Worm (Caenorhabditis elegans): ENCODE measurements around the gene crm-1.

crm-1 gene

ce11 chrV:10360186-10360585, 28.3 kb upstream of the crm-1 start:
- TF ChIP-seq blmp-1 (tag; optimal IDR thresholded peaks at IDR 0.05) (no peak), cnd-1 (tag; optimal IDR thresholded peaks at IDR 0.05) (no peak), lin-32 (GFP tag; optimal IDR thresholded peaks at IDR 0.05) (no peak), nhr-237 (tag; optimal IDR thresholded peaks at IDR 0.05) (no peak), unc-39 (tag; optimal IDR thresholded peaks at IDR 0.05) (no peak), lsy-2 (tag; optimal IDR thresholded peaks at IDR 0.05) (no peak), mep-1 (tag; optimal IDR thresholded peaks at IDR 0.05) (no peak), lin-13 (tag; optimal IDR thresholded peaks at IDR 0.05) (no peak), ces-1 (GFP tag; optimal IDR thresholded peaks at IDR 0.05) (no peak), hlh-1 (tag; optimal IDR thresholded peaks at IDR 0.05) (no peak)

- TF ChIP-seq hlh-1 (tag; optimal IDR thresholded peaks at IDR 0.05) (no peak), mls-2 (tag; optimal IDR thresholded peaks at IDR 0.05) (no peak), ces-1 (GFP tag; optimal IDR thresholded peaks at IDR 0.05) (no peak), snpc-4 (tag; optimal IDR thresholded peaks at IDR 0.05) (no peak), nhr-28 (tag; optimal IDR thresholded peaks at IDR 0.05) (no peak), blmp-1 (tag; optimal IDR thresholded peaks at IDR 0.05) (no peak), M03D4.4 (tag; optimal IDR thresholded peaks at IDR 0.05) (no peak), sptf-1 (tag; optimal IDR thresholded peaks at IDR 0.05) (no peak), unc-39 (tag; optimal IDR thresholded peaks at IDR 0.05) (no peak), lsy-2 (tag; optimal IDR thresholded peaks at IDR 0.05) (no peak), sem-2 (GFP tag; optimal IDR thresholded peaks at IDR 0.05) (no peak), ham-2 (GFP tag; optimal IDR thresholded peaks at IDR 0.05) (no peak), mab-5 (tag; optimal IDR thresholded peaks at IDR 0.05) (no peak), tbx-8 (GFP tag; optimal IDR thresholded peaks at IDR 0.05) (no peak), lin-32 (GFP tag; optimal IDR thresholded peaks at IDR 0.05) (no peak), nhr-12 (tag; optimal IDR thresholded peaks at IDR 0.05) (no peak), unc-120 (tag; optimal IDR thresholded peaks at IDR 0.05; ENCODE audit: poor library complexity, severe bottlenecking) (no peak), flh-1 (GFP tag; optimal IDR thresholded peaks at IDR 0.05) (no peak), unc-62 (GFP tag; optimal IDR thresholded peaks at IDR 0.05) (no peak), elt-1 (tag; optimal IDR thresholded peaks at IDR 0.05; ENCODE audit: borderline replicate concordance, insufficient read depth) (no peak)
Observed at ce11 chrV:10358238-10358637, 26.3 kb upstream of the crm-1 start, which contains the start of gene ttll-15. Gene ttll-15 (plus strand): TSS chrV:10358538.

ce11 chrV:10357467-10357953, 25.6 kb upstream of the crm-1 start, which contains the start of gene ceeh-2:
Gene ceeh-2 (minus strand): TSS chrV:10357903.
- TF ChIP-seq tbx-8 (GFP tag; optimal IDR thresholded peaks at IDR 0.05), result no peak
- no peak for TF ChIP-seq ztf-11 (tag; optimal IDR thresholded peaks at IDR 0.05)
- TF ChIP-seq elt-1 (tag; optimal IDR thresholded peaks at IDR 0.05; ENCODE audit: borderline replicate concordance, insufficient read depth), result no peak
- TF ChIP-seq cnd-1 (tag; optimal IDR thresholded peaks at IDR 0.05), result no peak
- no peak for TF ChIP-seq blmp-1 (tag; optimal IDR thresholded peaks at IDR 0.05)
- TF ChIP-seq lin-13 (tag; optimal IDR thresholded peaks at IDR 0.05), result no peak
- TF ChIP-seq flh-1 (GFP tag; optimal IDR thresholded peaks at IDR 0.05), result no peak
- no peak for TF ChIP-seq unc-120 (tag; optimal IDR thresholded peaks at IDR 0.05; ENCODE audit: poor library complexity, severe bottlenecking)
- no peak for TF ChIP-seq mep-1 (tag; optimal IDR thresholded peaks at IDR 0.05)
- no peak for TF ChIP-seq elt-3 (tag; optimal IDR thresholded peaks at IDR 0.05)
- no peak for TF ChIP-seq snpc-4 (tag; optimal IDR thresholded peaks at IDR 0.05)
- TF ChIP-seq nhr-12 (tag; optimal IDR thresholded peaks at IDR 0.05), result no peak
- no peak for TF ChIP-seq hlh-1 (tag; optimal IDR thresholded peaks at IDR 0.05)
- TF ChIP-seq nhr-237 (tag; optimal IDR thresholded peaks at IDR 0.05), result no peak
- TF ChIP-seq nhr-28 (tag; optimal IDR thresholded peaks at IDR 0.05), result no peak

DNA sequence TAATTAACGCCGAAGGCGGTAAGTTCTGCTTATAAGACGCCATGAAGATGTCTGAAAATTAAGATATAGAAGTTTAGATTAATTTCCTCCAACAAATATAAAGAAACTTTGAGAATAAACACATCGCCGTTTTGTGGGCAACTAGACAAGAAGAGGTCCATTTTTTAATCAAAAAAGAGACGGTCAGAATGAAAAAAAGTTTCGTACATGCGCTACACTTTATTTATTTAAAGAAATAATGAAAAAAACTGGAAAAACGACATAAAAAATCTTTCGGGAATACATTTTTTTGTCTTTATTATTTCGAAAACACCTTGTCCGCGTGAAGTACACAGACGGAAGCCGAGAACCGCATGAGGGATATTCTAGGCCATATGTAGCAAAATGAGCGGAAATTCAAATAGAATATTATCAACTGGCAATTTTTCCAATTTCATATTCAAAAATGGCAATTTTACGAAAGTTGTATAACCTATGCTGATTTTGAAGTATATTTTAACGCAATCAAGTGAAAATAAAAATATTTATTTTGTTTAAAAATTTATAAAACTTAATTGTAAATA, 23.9 kb upstream of the crm-1 start, which contains the start of gene sluh-7:
sluh-7 (minus strand) TSS at position 51 of the 563 bp plus-strand sequence.
- TF ChIP-seq unc-120 (tag; optimal IDR thresholded peaks at IDR 0.05; ENCODE audit: poor library complexity, severe bottlenecking), result peak; percentile 44
- no peak for TF ChIP-seq nhr-76 (tag; optimal IDR thresholded peaks at IDR 0.05)
- peak; percentile 1 for TF ChIP-seq hlh-1 (tag; optimal IDR thresholded peaks at IDR 0.05)
- TF ChIP-seq sptf-1 (tag; optimal IDR thresholded peaks at IDR 0.05), result peak; percentile 66
- TF ChIP-seq nhr-12 (tag; optimal IDR thresholded peaks at IDR 0.05), result no peak
- TF ChIP-seq ztf-11 (tag; optimal IDR thresholded peaks at IDR 0.05), result no peak
- TF ChIP-seq lsy-2 (tag; optimal IDR thresholded peaks at IDR 0.05), result peak; percentile 72
- TF ChIP-seq ces-1 (GFP tag; optimal IDR thresholded peaks at IDR 0.05), result peak; percentile 55
- TF ChIP-seq ceh-83 (GFP tag; optimal IDR thresholded peaks at IDR 0.05), result peak; percentile 5
- peak; percentile 42 for TF ChIP-seq ceh-39 (tag; optimal IDR thresholded peaks at IDR 0.05)
- TF ChIP-seq mep-1 (tag; optimal IDR thresholded peaks at IDR 0.05), result peak; percentile 22
- peak; percentile 29 for TF ChIP-seq lin-13 (tag; optimal IDR thresholded peaks at IDR 0.05)
- peak; percentile 49 for TF ChIP-seq pha-4 (tag; optimal IDR thresholded peaks at IDR 0.05)
- no peak for TF ChIP-seq M03D4.4 (tag; optimal IDR thresholded peaks at IDR 0.05)
- no peak for TF ChIP-seq sem-2 (GFP tag; optimal IDR thresholded peaks at IDR 0.05)
- no peak for TF ChIP-seq tbx-8 (GFP tag; optimal IDR thresholded peaks at IDR 0.05)
- TF ChIP-seq nhr-237 (tag; optimal IDR thresholded peaks at IDR 0.05), result peak; percentile 62
- TF ChIP-seq mab-5 (tag; optimal IDR thresholded peaks at IDR 0.05), result no peak

All from whole organism, mixed stage, embryonic.